Fruit fly (Drosophila melanogaster) whole organism, wandering third instar larva: Measurements from ENCODE around the gene CG2854.

Source experiments
- Dfd ChIP-seq: fragments of >200 bp; optimal IDR thresholded peaks from 2 replicates; lab custom pipeline; 2017; ENCODE audit warnings: missing biosample characterization, missing genetic modification characterization
- HLH106 ChIP-seq: fragments of 200-800 bp; optimal IDR thresholded peaks from 3 replicates; lab custom pipeline; 2019; ENCODE audit warnings: missing biosample characterization, mild to moderate bottlenecking, missing genetic modification characterization, moderate library complexity
- Hnf4 ChIP-seq: fragments of 200-800 bp; sonication (Bioruptor generic); optimal IDR thresholded peaks from 2 replicates; lab custom pipeline; 2016; ENCODE audit warnings: missing biosample characterization, mild to moderate bottlenecking, missing genetic modification characterization
- Hr78 ChIP-seq: fragments of >200 bp; optimal IDR thresholded peaks from 2 replicates; lab custom pipeline; 2017; ENCODE audit warnings: missing biosample characterization, missing genetic modification characterization
- Mio ChIP-seq: sonication (Bioruptor generic); optimal IDR thresholded peaks from 2 replicates; lab custom pipeline; 2016; ENCODE audit warnings: missing biosample characterization, missing genetic modification characterization
- Myc ChIP-seq: fragments of >200 bp; optimal IDR thresholded peaks from 2 replicates; lab custom pipeline; 2017
- OdsH ChIP-seq: fragments of 200-800 bp; sonication (Bioruptor generic); optimal IDR thresholded peaks from 2 replicates; lab custom pipeline; 2016; ENCODE audit warnings: missing biosample characterization, mild to moderate bottlenecking, missing genetic modification characterization
- dl ChIP-seq, 2 experiments: fragments of 175-275, 200-275 bp in 1 of 2; fragments of 200-275 bp in 1 of 2; sonication (Bioruptor generic); optimal IDR thresholded peaks; lab custom pipeline; 2018; ENCODE audit warnings: mild to moderate bottlenecking in 2 of 2, missing biosample characterization in 2 of 2, missing genetic modification characterization in 2 of 2, moderate library complexity in 2 of 2; ENCODE audit not compliant: partially characterized antibody in 2 of 2, insufficient read depth in 1 of 2
- h ChIP-seq: fragments of 200-800 bp; sonication (Bioruptor generic); optimal IDR thresholded peaks from 3 replicates; lab custom pipeline; 2016; ENCODE audit warnings: missing biosample characterization, mild to moderate bottlenecking, missing genetic modification characterization
- jim ChIP-seq: fragments of 175-275, 200-325 bp; sonication (Bioruptor generic); optimal IDR thresholded peaks from 2 replicates; lab custom pipeline; 2016; ENCODE audit warnings: missing biosample characterization, mild to moderate bottlenecking, missing genetic modification characterization
- pan ChIP-seq: fragments of >200 bp; optimal IDR thresholded peaks from 2 replicates; lab custom pipeline; 2017
- psq ChIP-seq: fragments of 200-800 bp; sonication (Bioruptor generic); optimal IDR thresholded peaks from 3 replicates; lab custom pipeline; 2017; ENCODE audit warnings: missing biosample characterization, mild to moderate bottlenecking, missing genetic modification characterization, moderate library complexity
- usp ChIP-seq: fragments of >200 bp; optimal IDR thresholded peaks from 2 replicates; lab custom pipeline; 2017; ENCODE audit warnings: missing biosample characterization, missing genetic modification characterization

- TF ChIP-seq usp (GFP tag; lab: Kevin White, UChicago) (no peak), Mio (GFP tag; lab: Kevin White, UChicago) (no peak), OdsH (GFP tag; lab: Kevin White, UChicago) (peak; percentile 27), h (GFP tag; lab: Kevin White, UChicago) (peak; percentile 95), pan (lab: Kevin White, UChicago) (peak; percentile 32), Hr78 (no peak), psq (GFP tag; lab: Kevin White, UChicago) (peak; percentile 86), Hnf4 (GFP tag; lab: Kevin White, UChicago) (peak; percentile 3), HLH106 (tag; lab: Kevin White, UChicago) (no peak), Myc (lab: Kevin White, UChicago) (no peak), jim (GFP tag; lab: Kevin White, UChicago) (no peak), dl (GFP tag; optimal IDR thresholded peaks at IDR 0.05; lab: Kevin White, UChicago; ENCODE audit: insufficient read depth in 1 of 2, partially characterized antibody in 2 of 2) (peak; percentile 96 to 98), Dfd (no peak)
These were observed 9.5 kb upstream of the CG2854 start for dm6 chrX:2317347-2317832.
